Worm (Caenorhabditis elegans): ENCODE data around the gene F01F1.2.

Gene F01F1.2

DNA sequence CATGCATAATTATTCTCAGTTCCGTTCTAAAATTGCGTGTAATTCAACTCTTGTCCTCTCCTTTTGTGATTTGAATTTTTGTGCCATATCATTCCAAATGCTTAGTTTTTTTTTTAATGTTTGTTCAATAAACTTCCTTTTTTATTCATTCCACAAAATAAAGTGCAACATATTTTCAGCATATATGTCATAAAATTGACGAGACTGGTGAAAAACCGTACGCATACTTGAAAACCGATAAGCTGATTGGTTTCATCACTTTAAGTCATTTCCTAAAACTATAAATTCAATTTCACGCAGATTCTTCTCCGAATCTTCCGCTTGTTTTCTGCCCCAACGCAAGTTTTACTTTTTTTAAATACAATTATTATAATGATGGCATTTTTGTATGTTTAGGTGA is 19.3 kb upstream of the F01F1.2 start, which contains the start of gene dpf-4:
Gene dpf-4 (plus strand): TSS at position 301 of the 400 bp plus-strand sequence.
- TF ChIP-seq egl-27 (tag; optimal IDR thresholded peaks at IDR 0.05): no peak
- TF ChIP-seq nhr-11 (tag; optimal IDR thresholded peaks at IDR 0.05): no peak
- no peak for TF ChIP-seq ztf-11 (tag; optimal IDR thresholded peaks at IDR 0.05)
- TF ChIP-seq blmp-1 (tag; optimal IDR thresholded peaks at IDR 0.05; ENCODE audit: insufficient read depth): no peak
- no peak for TF ChIP-seq ceh-16 (tag; optimal IDR thresholded peaks at IDR 0.05)
- no peak for TF ChIP-seq F13H6.1 (tag; optimal IDR thresholded peaks at IDR 0.05)
- TF ChIP-seq unc-55 (GFP tag; optimal IDR thresholded peaks at IDR 0.05): no peak

DNA sequence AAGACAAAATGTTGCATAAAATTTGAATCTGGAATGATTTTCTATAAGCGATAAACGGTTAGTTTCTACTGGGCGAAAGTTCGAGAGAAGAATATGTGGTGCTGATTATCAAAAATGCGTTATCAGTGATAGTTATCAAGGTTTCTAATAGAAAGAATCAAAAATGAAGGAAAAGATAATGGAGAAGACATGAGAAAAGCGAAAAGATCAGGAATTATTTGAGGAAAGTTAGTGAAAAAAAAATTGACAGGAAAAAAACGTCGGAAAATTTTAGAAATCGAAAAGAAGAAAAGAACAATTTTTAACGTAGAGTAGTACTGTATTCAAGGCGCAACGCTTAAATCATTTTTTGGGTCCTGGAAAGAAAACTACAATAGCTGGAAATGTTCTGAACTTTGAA is 14.6 kb upstream of the F01F1.2 start, which contains the start of gene dnpp-1:
Gene dnpp-1 (minus strand): TSS at position 30 of the 400 bp plus-strand sequence.
- TF ChIP-seq fos-1 (tag; optimal IDR thresholded peaks at IDR 0.05): peak; percentile 87
- peak; percentile 63 for TF ChIP-seq crh-2 (tag; optimal IDR thresholded peaks at IDR 0.05)
- peak; percentile 72 for TF ChIP-seq skn-1 (tag; optimal IDR thresholded peaks at IDR 0.05)
- no peak for TF ChIP-seq nhr-77 (tag; optimal IDR thresholded peaks at IDR 0.05)
- TF ChIP-seq lin-11 (tag; optimal IDR thresholded peaks at IDR 0.05): no peak
- no peak for TF ChIP-seq mbf-1 (tag; optimal IDR thresholded peaks at IDR 0.05)
- no peak for TF ChIP-seq nhr-12 (tag; optimal IDR thresholded peaks at IDR 0.05)

DNA sequence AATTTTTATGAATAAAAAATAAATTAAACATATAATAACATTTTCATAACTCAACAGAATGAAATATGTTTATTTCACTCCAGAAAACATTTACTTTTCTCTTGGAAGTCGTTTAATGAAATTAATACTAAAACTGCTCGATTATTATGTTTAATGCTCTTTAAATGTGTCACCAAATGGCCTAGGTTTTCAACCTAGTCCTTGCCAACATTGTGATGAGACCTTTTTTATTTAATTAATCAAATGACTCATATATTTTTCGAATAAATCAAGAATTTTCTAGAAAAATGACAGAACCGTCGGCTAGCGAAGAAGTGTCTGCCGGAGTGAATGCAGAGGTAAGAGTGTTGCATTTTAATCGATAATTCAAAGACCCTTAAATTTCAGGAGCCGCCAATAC is 14.1 kb upstream of the F01F1.2 start, which contains the start of gene rabn-5:
Gene rabn-5 (plus strand): TSS at position 284 of the 400 bp plus-strand sequence.
- TF ChIP-seq C34F6.9 (tag; optimal IDR thresholded peaks at IDR 0.05): peak; percentile 53
- TF ChIP-seq fos-1 (tag; optimal IDR thresholded peaks at IDR 0.05): peak; percentile 57
- TF ChIP-seq ztf-4 (tag; optimal IDR thresholded peaks at IDR 0.05): no peak

DNA sequence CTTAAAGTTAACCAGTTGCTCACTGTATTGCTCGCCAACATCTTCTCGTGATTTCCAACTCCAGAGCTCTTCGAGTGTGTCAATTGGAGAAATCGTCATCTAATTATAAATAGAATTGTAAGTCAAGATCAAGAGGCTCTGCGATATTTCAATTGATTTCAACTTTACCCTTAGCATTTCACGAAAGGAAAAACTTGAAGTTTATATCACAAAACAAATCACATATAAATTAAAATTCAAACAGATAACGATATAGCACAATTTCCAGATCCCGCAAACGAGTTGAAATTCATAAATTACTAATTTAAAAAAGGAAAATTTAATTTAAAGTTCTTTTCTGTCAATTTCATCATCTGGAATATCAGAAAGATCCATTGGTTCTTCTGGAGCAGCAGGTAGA is 10.0 kb upstream of the F01F1.2 start, which contains the start of gene eng-1:
Gene eng-1 (minus strand): TSS at position 101 of the 400 bp plus-strand sequence.
- TF ChIP-seq nhr-237 (tag; optimal IDR thresholded peaks at IDR 0.05) (no peak), nhr-21 (tag; optimal IDR thresholded peaks at IDR 0.05) (no peak), nhr-11 (tag; optimal IDR thresholded peaks at IDR 0.05) (no peak), lin-39 (tag; optimal IDR thresholded peaks at IDR 0.05) (no peak), nhr-10 (tag; optimal IDR thresholded peaks at IDR 0.05) (no peak), sem-4 (tag; optimal IDR thresholded peaks at IDR 0.05) (no peak), ZK546.5 (tag; optimal IDR thresholded peaks at IDR 0.05) (no peak), ztf-11 (tag; optimal IDR thresholded peaks at IDR 0.05) (no peak), nhr-77 (tag; optimal IDR thresholded peaks at IDR 0.05) (no peak), mab-5 (tag; optimal IDR thresholded peaks at IDR 0.05) (no peak), elt-3 (tag; optimal IDR thresholded peaks at IDR 0.05) (no peak), snpc-4 (tag; optimal IDR thresholded peaks at IDR 0.05) (no peak), crh-2 (tag; optimal IDR thresholded peaks at IDR 0.05) (no peak), sma-9 (GFP tag; optimal IDR thresholded peaks at IDR 0.05) (no peak), sma-9 (tag; optimal IDR thresholded peaks at IDR 0.05) (no peak), ceh-82 (tag; optimal IDR thresholded peaks at IDR 0.05) (no peak)

DNA sequence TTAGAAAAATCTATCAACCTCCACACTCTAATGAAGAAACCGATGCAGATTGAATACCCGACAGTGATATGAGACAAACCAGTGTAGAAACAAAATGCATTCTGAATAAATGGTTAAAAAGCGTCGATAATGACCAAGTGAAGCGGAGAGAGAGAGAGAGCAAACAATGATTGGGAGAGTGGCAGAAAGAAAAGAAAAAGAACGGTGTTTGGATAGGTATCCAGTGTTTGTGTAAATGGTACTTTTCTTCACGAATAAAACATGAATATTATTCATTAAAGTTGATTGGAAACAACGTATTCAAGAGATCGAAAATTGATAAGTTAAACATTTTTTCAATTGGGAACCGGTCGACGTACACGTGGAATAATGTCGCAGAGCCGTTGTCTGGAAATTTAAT is 8.9 kb upstream of the F01F1.2 start, which contains the start of gene F01F1.15:
Gene F01F1.15 (minus strand): TSS at position 101 of the 400 bp plus-strand sequence.
- TF ChIP-seq lin-11 (tag; optimal IDR thresholded peaks at IDR 0.05) (no peak), snpc-4 (tag; optimal IDR thresholded peaks at IDR 0.05) (no peak), Y55F3AM.14 (GFP tag; optimal IDR thresholded peaks at IDR 0.05) (no peak)

DNA sequence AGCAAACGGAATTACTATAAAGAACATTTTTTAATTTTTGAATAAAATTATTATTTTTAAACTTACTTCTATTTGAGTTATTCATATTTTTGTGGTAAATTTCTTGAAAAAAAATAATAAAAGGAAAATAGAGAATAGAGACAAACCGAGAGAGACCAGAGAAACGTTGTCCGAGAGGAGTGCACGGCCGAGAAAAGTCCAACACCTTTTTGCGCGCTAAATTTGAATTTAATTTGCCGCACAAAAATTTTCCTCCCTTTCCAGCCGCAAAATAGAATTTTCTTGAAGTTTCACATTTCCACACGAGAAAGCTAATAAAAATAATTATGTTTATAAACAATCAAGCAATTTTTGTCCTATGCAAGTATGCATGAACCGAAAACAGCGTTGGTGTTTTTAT is 6.6 kb upstream of the F01F1.2 start, which contains the start of the genes F01F1.11 and F01F1.3:
Gene F01F1.11 (minus strand): TSS at position 118 of the 400 bp plus-strand sequence.
Gene F01F1.3 (plus strand): TSS at position 179 of the 400 bp plus-strand sequence.
- no peak for TF ChIP-seq R02D3.7 (tag; optimal IDR thresholded peaks at IDR 0.05)
- TF ChIP-seq crh-2 (tag; optimal IDR thresholded peaks at IDR 0.05): peak; percentile 82
- TF ChIP-seq mab-5 (tag; optimal IDR thresholded peaks at IDR 0.05): no peak
- no peak for TF ChIP-seq lin-39 (tag; optimal IDR thresholded peaks at IDR 0.05)
- peak; percentile 52 for TF ChIP-seq lin-11 (tag; optimal IDR thresholded peaks at IDR 0.05)
- TF ChIP-seq alr-1 (tag; optimal IDR thresholded peaks at IDR 0.05): no peak
- TF ChIP-seq gmeb-1 (tag; optimal IDR thresholded peaks at IDR 0.05): peak; percentile 95
- no peak for TF ChIP-seq zag-1 (tag; optimal IDR thresholded peaks at IDR 0.05)
- no peak for TF ChIP-seq ztf-11 (tag; optimal IDR thresholded peaks at IDR 0.05)
- TF ChIP-seq nhr-10 (tag; optimal IDR thresholded peaks at IDR 0.05): no peak
- TF ChIP-seq nhr-129 (tag; optimal IDR thresholded peaks at IDR 0.05): peak; percentile 40
- peak; percentile 68 for TF ChIP-seq egl-27 (tag; optimal IDR thresholded peaks at IDR 0.05)
- TF ChIP-seq unc-62 (GFP tag; optimal IDR thresholded peaks at IDR 0.05): no peak
- TF ChIP-seq lsy-2 (tag; optimal IDR thresholded peaks at IDR 0.05): peak; percentile 48 to 90
- TF ChIP-seq nhr-23 (tag; optimal IDR thresholded peaks at IDR 0.05): no peak
- no peak for TF ChIP-seq nhr-237 (tag; optimal IDR thresholded peaks at IDR 0.05)
- peak; percentile 60 for TF ChIP-seq C34F6.9 (tag; optimal IDR thresholded peaks at IDR 0.05)
- TF ChIP-seq F13H6.1 (tag; optimal IDR thresholded peaks at IDR 0.05): peak; percentile 79
- peak; percentile 25 for TF ChIP-seq blmp-1 (tag; optimal IDR thresholded peaks at IDR 0.05; ENCODE audit: insufficient read depth)
- no peak for TF ChIP-seq ceh-16 (tag; optimal IDR thresholded peaks at IDR 0.05)
- TF ChIP-seq unc-55 (GFP tag; optimal IDR thresholded peaks at IDR 0.05): peak; percentile 84
- TF ChIP-seq Y55F3AM.14 (GFP tag; optimal IDR thresholded peaks at IDR 0.05): no peak
- no peak for TF ChIP-seq ZK546.5 (tag; optimal IDR thresholded peaks at IDR 0.05)
- TF ChIP-seq sem-4 (tag; optimal IDR thresholded peaks at IDR 0.05): peak; percentile 8
- TF ChIP-seq nhr-11 (tag; optimal IDR thresholded peaks at IDR 0.05): no peak
- TF ChIP-seq ceh-82 (tag; optimal IDR thresholded peaks at IDR 0.05): no peak
- TF ChIP-seq ztf-1 (GFP tag; conservative IDR thresholded peaks at IDR 0.05): no peak
- peak; percentile 76 for TF ChIP-seq nhr-21 (tag; optimal IDR thresholded peaks at IDR 0.05)
- peak; percentile 88 for TF ChIP-seq sma-3 (GFP tag; optimal IDR thresholded peaks at IDR 0.05)
- peak; percentile 30 for TF ChIP-seq snpc-4 (tag; optimal IDR thresholded peaks at IDR 0.05)
- TF ChIP-seq nhr-12 (tag; optimal IDR thresholded peaks at IDR 0.05): no peak
- TF ChIP-seq peb-1 (tag; optimal IDR thresholded peaks at IDR 0.05): no peak
